Worm (Caenorhabditis elegans): ENCODE data around the gene K02E7.1.

Gene K02E7.1

ce11 chrII:1082859-1083258, at the start of gene K02E7.1:
Gene K02E7.1, plus strand, starts transcription at chrII:1083159.
- no peak for TF ChIP-seq ekl-4 (GFP tag; IDR thresholded peaks at IDR 0.05)
- no peak for TF ChIP-seq pha-4 (tag; optimal IDR thresholded peaks at IDR 0.05)
- no peak for TF ChIP-seq rcor-1 (GFP tag; IDR thresholded peaks at IDR 0.05)
- TF ChIP-seq ZK185.1 (tag; optimal IDR thresholded peaks at IDR 0.05; ENCODE audit: poor library complexity, severe bottlenecking), result no peak
- TF ChIP-seq efl-1 (GFP tag; optimal IDR thresholded peaks at IDR 0.05), result no peak
- TF ChIP-seq nhr-179 (tag; optimal IDR thresholded peaks at IDR 0.05), result no peak
- TF ChIP-seq T26A5.8 (tag; optimal IDR thresholded peaks at IDR 0.05), result no peak
- TF ChIP-seq F23B12.7 (tag; optimal IDR thresholded peaks at IDR 0.05; ENCODE audit: insufficient read depth), result no peak
- TF ChIP-seq lsy-27 (tag; optimal IDR thresholded peaks at IDR 0.05; ENCODE audit: borderline replicate concordance, insufficient read depth), result no peak
- TF ChIP-seq madf-6 (GFP tag; IDR thresholded peaks at IDR 0.05), result no peak

- TF ChIP-seq F33H1.4 (GFP tag; IDR thresholded peaks at IDR 0.05), result peak; percentile 44
- 0 out of 2 replicates have a peak, but pooled peaks have one; percentile 23 for TF ChIP-seq lin-26 (GFP tag; IDR thresholded peaks at IDR 0.05)
- 0 out of 2 replicates have a peak, but pooled peaks have one; percentile 20 for TF ChIP-seq attf-6 (GFP tag; IDR thresholded peaks at IDR 0.05)
Observed at ce11 chrII:1034457-1034856, 48.5 kb upstream of the K02E7.1 start.

ce11 chrII:1040464-1040863, 42.5 kb upstream of the K02E7.1 start, which contains the start of gene fbxb-39:
Gene fbxb-39, minus strand, starts transcription at chrII:1040564.
- TF ChIP-seq madf-8 (GFP tag; conservative IDR thresholded peaks at IDR 0.05) (no peak), cebp-2 (GFP tag; IDR thresholded peaks at IDR 0.05) (no peak), ztf-28 (GFP tag; IDR thresholded peaks at IDR 0.05) (no peak), lir-1 (GFP tag; conservative IDR thresholded peaks at IDR 0.05) (no peak), nhr-120 (GFP tag; IDR thresholded peaks at IDR 0.05) (no peak), tbp1 (GFP tag; optimal IDR thresholded peaks at IDR 0.05) (no peak), zfh-2 (GFP tag; conservative IDR thresholded peaks at IDR 0.05) (no peak), rec-8 (tag; optimal IDR thresholded peaks at IDR 0.05) (no peak), F52B5.7 (tag; optimal IDR thresholded peaks at IDR 0.05) (no peak), sptf-2 (GFP tag; optimal IDR thresholded peaks at IDR 0.05) (no peak), mel-28 (tag; optimal IDR thresholded peaks at IDR 0.05; ENCODE audit: borderline replicate concordance) (no peak)

DNA sequence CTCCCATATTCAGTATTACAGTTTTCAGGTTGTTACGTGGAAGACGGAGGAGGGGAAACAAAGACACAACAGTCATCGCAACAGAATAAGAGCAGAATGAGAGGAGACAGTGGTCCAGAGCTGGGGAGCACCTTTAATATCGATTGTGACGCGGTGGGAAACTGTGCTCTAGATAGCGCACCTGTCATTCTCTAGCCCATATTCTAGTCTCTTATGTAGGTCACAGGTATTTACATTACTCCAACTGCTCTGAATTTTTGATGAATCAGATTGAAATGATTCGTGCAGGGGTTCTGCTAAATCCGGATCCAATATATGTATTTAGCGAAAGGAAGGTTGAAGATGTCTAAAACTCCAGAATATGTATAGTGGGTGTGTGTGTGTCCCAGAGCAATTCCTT, 40.7 kb upstream of the K02E7.1 start, which contains the start of gene fbxb-41:
Gene fbxb-41, minus strand, starts transcription at position 101 of the 400 bp plus-strand sequence.
- TF ChIP-seq mcd-1 (GFP tag; IDR thresholded peaks at IDR 0.05) (no peak), B0035.1 (tag; optimal IDR thresholded peaks at IDR 0.05) (no peak), ets-4 (GFP tag; optimal IDR thresholded peaks at IDR 0.05) (no peak), let-607 (tag; optimal IDR thresholded peaks at IDR 0.05) (no peak), nhr-120 (GFP tag; IDR thresholded peaks at IDR 0.05) (no peak), cebp-1 (GFP tag; IDR thresholded peaks at IDR 0.05) (no peak), cebp-1 (tag; optimal IDR thresholded peaks at IDR 0.05) (no peak), attf-5 (GFP tag; optimal IDR thresholded peaks at IDR 0.05) (no peak), nhr-90 (tag; optimal IDR thresholded peaks at IDR 0.05) (no peak), somi-1 (GFP tag; optimal IDR thresholded peaks at IDR 0.05) (no peak), sea-2 (GFP tag; IDR thresholded peaks at IDR 0.05) (no peak), mes-4 (tag; optimal IDR thresholded peaks at IDR 0.05) (no peak), F57A8.1 (GFP tag; optimal IDR thresholded peaks at IDR 0.05) (no peak), F10E7.11 (tag; optimal IDR thresholded peaks at IDR 0.05) (no peak), ztf-22 (GFP tag; optimal IDR thresholded peaks at IDR 0.05) (no peak)
